Fruit fly (Drosophila melanogaster): ENCODE results near the gene Ge-1.

DNA sequence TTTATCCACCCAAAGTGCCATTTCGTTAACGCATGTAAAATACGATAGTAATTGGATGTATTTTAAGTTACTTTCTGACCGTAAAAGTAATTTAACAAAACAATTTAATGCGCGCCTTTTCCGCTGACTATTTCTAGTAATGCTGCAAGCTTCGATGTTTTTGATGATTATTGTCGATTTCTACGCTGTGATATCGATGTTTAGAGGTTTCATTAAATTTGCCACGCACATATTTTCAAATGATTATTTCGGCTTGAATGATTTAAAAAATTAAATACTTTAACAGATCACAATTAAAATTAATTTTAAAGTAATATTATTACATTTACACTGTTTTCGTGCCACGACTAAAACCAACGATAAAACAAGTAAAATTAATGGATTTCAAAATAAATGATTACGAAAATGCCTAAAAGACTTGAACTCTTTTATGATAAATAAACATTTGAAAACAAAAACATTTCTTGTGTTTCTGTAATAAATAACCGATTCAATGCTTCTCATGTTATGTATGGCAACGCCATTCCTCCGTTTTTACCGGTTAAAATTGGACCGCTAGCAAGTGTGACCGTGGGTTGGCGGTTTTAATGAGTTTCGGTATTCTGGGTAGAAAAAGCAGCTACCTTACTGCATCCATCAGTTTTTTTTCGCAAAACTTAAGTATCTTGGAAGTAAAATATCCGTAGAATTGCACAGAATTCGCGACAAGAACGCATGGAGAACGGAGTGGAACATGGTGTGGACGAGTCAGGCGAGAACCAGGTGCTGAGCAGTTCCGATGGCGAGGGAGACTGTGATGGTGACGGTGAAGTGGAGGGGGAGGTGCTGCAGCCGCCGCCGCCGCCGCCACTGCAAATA, 29.7 kb upstream of the Ge-1 start, which contains the start of the genes RfC38 and CG4751:
- TF ChIP-seq usp (GFP tag; optimal IDR thresholded peaks at IDR 0.05), result no peak
- TF ChIP-seq pan (optimal IDR thresholded peaks at IDR 0.05), result no peak
- TF ChIP-seq psq (optimal IDR thresholded peaks at IDR 0.05), result no peak

Data from whole organism.